Fruit fly (Drosophila melanogaster) S2 (cell line): ENCODE results near the gene CG6565.

ENCODE experiments used
- CG8478 ChIP-seq: fragments of >200 bp; optimal IDR thresholded peaks from 2 replicates; lab custom pipeline; 2018
- CTCF ChIP-seq, 2 experiments: fragments of >200 bp; optimal IDR thresholded peaks; 2 replicates each; lab custom pipeline; 2018

- no peak for TF ChIP-seq CTCF (optimal IDR thresholded peaks at IDR 0.05; lab: Kevin White, UChicago)
- no peak for TF ChIP-seq CG8478 (lab: Kevin White, UChicago)
These were observed at the start of gene CG6565, which contains the start of gene Bdp1 for dm6 chr2L:13373435-13374242.
